Worm (Caenorhabditis elegans): ENCODE results near the gene Y41D4B.11.

DNA sequence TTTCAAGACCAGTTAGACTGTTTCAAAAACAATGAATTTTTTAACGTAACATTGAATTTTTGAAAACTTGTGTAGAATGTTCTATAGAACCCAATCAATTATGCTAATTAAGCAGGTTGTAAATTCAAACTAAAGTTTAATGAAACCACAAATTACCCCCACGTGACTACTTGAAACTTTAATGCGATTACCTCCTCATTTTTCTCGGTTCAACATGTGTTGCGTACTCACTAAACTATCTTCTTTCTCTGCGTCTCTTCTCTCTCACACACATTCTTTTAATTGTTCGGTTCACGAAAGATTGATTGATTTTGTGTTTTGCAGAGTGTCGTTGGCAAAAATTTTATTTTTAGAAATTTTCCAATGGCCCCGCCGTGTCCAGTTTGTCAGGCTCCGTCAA lies 18.2 kb downstream of the Y41D4B.11 start, which contains the start of gene nhr-87:
- TF ChIP-seq nhr-28 (tag; optimal IDR thresholded peaks at IDR 0.05): peak; percentile 52
- no peak for TF ChIP-seq unc-130 (GFP tag; optimal IDR thresholded peaks at IDR 0.05)
- TF ChIP-seq jun-1 (tag; optimal IDR thresholded peaks at IDR 0.05): no peak
- no peak for TF ChIP-seq duxl-1 (tag; optimal IDR thresholded peaks at IDR 0.05; ENCODE audit: poor library complexity)
- TF ChIP-seq nhr-10 (tag; optimal IDR thresholded peaks at IDR 0.05): no peak
- no peak for TF ChIP-seq ces-1 (GFP tag; optimal IDR thresholded peaks at IDR 0.05)

Measured in whole organism, L4 larva.